Fruit fly (Drosophila melanogaster): Measurements from ENCODE around the gene CG33169.

Gene CG33169

dm6 chr3L:22839726-22840228 is 23.9 kb upstream of the CG33169 start:
- 0 out of 2 replicates have a peak, but pooled peaks have one; percentile 21 for TF ChIP-seq ttk (GFP tag; IDR thresholded peaks at IDR 0.05)
- 0 out of 3 replicates have a peak, but pooled peaks have one; percentile 24 for TF ChIP-seq ci (GFP tag; IDR thresholded peaks at IDR 0.05)
- TF ChIP-seq CG9727 (GFP tag; optimal IDR thresholded peaks at IDR 0.05): no peak
- TF ChIP-seq Bgb (GFP tag; IDR thresholded peaks at IDR 0.05; ENCODE audit: partially characterized antibody): no peak
- TF ChIP-seq CG33213 (GFP tag; optimal IDR thresholded peaks at IDR 0.05): no peak
- TF ChIP-seq ara (GFP tag; IDR thresholded peaks at IDR 0.05): 0 out of 2 replicates have a peak, but pooled peaks have one; percentile 9
- TF ChIP-seq bsh (GFP tag; optimal IDR thresholded peaks at IDR 0.05): peak in 1 of 2 experiments; percentile 44
- TF ChIP-seq sens (GFP tag): peak; percentile 14
- TF ChIP-seq CG32532 (GFP tag; IDR thresholded peaks at IDR 0.05): 0 out of 2 replicates have a peak, but pooled peaks have one; percentile 4
- peak; percentile 45 for TF ChIP-seq lbe (GFP tag; optimal IDR thresholded peaks at IDR 0.05)
- TF ChIP-seq GATAe (GFP tag; conservative IDR thresholded peaks at IDR 0.05): 0 out of 2 replicates have a peak, but pooled peaks have one; percentile 21
- TF ChIP-seq fu2 (GFP tag; optimal IDR thresholded peaks at IDR 0.05): no peak
- TF ChIP-seq ewg (GFP tag; optimal IDR thresholded peaks at IDR 0.05): peak; percentile 94
- 0 out of 2 replicates have a peak, but pooled peaks have one; percentile 33 for TF ChIP-seq CG10321 (GFP tag; IDR thresholded peaks at IDR 0.05)
- 0 out of 3 replicates have a peak, but pooled peaks have one; percentile 30 for TF ChIP-seq CG14860 (GFP tag; IDR thresholded peaks at IDR 0.05; ENCODE audit: partially characterized antibody)
- peak; percentile 56 to 67 for TF ChIP-seq Trl (optimal IDR thresholded peaks at IDR 0.05)
- TF ChIP-seq Trl (GFP tag; optimal IDR thresholded peaks at IDR 0.05): no peak
- TF ChIP-seq B-H1 (GFP tag; IDR thresholded peaks at IDR 0.05): no peak
- TF ChIP-seq sr (GFP tag; IDR thresholded peaks at IDR 0.05): 0 out of 3 replicates have a peak, but pooled peaks have one; percentile 26
- TF ChIP-seq zen2 (GFP tag; IDR thresholded peaks at IDR 0.05; ENCODE audit: partially characterized antibody): 0 out of 3 replicates have a peak, but pooled peaks have one; percentile 6
- TF ChIP-seq tin (GFP tag; optimal IDR thresholded peaks at IDR 0.05): no peak
- peak; percentile 61 for TF ChIP-seq Deaf1 (tag; optimal IDR thresholded peaks at IDR 0.05)
- TF ChIP-seq CG11456 (GFP tag; IDR thresholded peaks at IDR 0.05): 0 out of 3 replicates have a peak, but pooled peaks have one; percentile 37
- 0 out of 3 replicates have a peak, but pooled peaks have one; percentile 30 for TF ChIP-seq CG3726 (GFP tag; IDR thresholded peaks at IDR 0.05)
- no peak for TF ChIP-seq Rfx (GFP tag; IDR thresholded peaks at IDR 0.05)
- peak; percentile 20 for TF ChIP-seq CG1832 (GFP tag; optimal IDR thresholded peaks at IDR 0.05)
- no peak for TF ChIP-seq CG10267 (tag; optimal IDR thresholded peaks at IDR 0.05)
- TF ChIP-seq crol (GFP tag; IDR thresholded peaks at IDR 0.05): peak; percentile 95
- peak; percentile 45 for TF ChIP-seq scrt (GFP tag; optimal IDR thresholded peaks at IDR 0.05)
- 0 out of 3 replicates have a peak, but pooled peaks have one; percentile 12 for TF ChIP-seq Dbx (GFP tag; IDR thresholded peaks at IDR 0.05)
- TF ChIP-seq CG3838 (GFP tag; optimal IDR thresholded peaks at IDR 0.05): no peak
- no peak for TF ChIP-seq CG17568 (GFP tag; optimal IDR thresholded peaks at IDR 0.05)
- peak; percentile 86 for TF ChIP-seq nom (GFP tag; optimal IDR thresholded peaks at IDR 0.05)
- 0 out of 4 replicates have a peak, but pooled peaks have one; percentile 67 for TF ChIP-seq chinmo (GFP tag; IDR thresholded peaks at IDR 0.05; ENCODE audit: partially characterized antibody)
- TF ChIP-seq CG6254 (GFP tag; optimal IDR thresholded peaks at IDR 0.05): peak; percentile 29

- TF ChIP-seq CG4424 (GFP tag; optimal IDR thresholded peaks at IDR 0.05) (no peak), CG6254 (GFP tag; optimal IDR thresholded peaks at IDR 0.05) (peak; percentile 39), Med (GFP tag) (peak; percentile 21), CG16813 (GFP tag; IDR thresholded peaks at IDR 0.05; ENCODE audit: partially characterized antibody) (peak; percentile 88), Opbp (GFP tag; IDR thresholded peaks at IDR 0.05; ENCODE audit: partially characterized antibody) (peak; percentile 87), nerfin-2 (GFP tag; IDR thresholded peaks at IDR 0.05; ENCODE audit: partially characterized antibody) (peak; percentile 82), Scr (GFP tag; IDR thresholded peaks at IDR 0.05; ENCODE audit: partially characterized antibody) (peak; percentile 67), CG42726 (GFP tag; IDR thresholded peaks at IDR 0.05; ENCODE audit: partially characterized antibody) (peak; percentile 78; the same call in 1 of the 2 replicates), amos (GFP tag; IDR thresholded peaks at IDR 0.05; ENCODE audit: partially characterized antibody) (peak; percentile 83), knrl (GFP tag; IDR thresholded peaks at IDR 0.05; ENCODE audit: partially characterized antibody) (peak; percentile 62; the same call in 2 of the 3 replicates), ci (GFP tag; IDR thresholded peaks at IDR 0.05) (0 out of 3 replicates have a peak, but pooled peaks have one; percentile 10), ato (GFP tag; IDR thresholded peaks at IDR 0.05; ENCODE audit: partially characterized antibody) (peak; percentile 56; the same call in 1 of the 2 replicates), HLH4C (GFP tag; IDR thresholded peaks at IDR 0.05; ENCODE audit: partially characterized antibody) (peak; percentile 74), CG2712 (tag; optimal IDR thresholded peaks at IDR 0.05) (no peak), Bdp1 (GFP tag; optimal IDR thresholded peaks at IDR 0.05) (peak; percentile 98), danr (GFP tag; IDR thresholded peaks at IDR 0.05) (0 out of 2 replicates have a peak, but pooled peaks have one; percentile 17)
Observed at dm6 chr3L:22843094-22843493, 20.6 kb upstream of the CG33169 start.
